Fruit fly (Drosophila melanogaster) whole organism, embryonic: ENCODE results near the gene iav.
A peak's percentile ranks its signal among the peaks of the same experiment; 100 is the strongest.

ENCODE experiments used
- ATbp ChIP-seq: fragments of 200-800 bp; sonication (Bioruptor generic); optimal IDR thresholded peaks from 2 replicates; lab custom pipeline; 2017; ENCODE audit warnings: missing biosample characterization, mild to moderate bottlenecking, missing genetic modification characterization, missing genetic modification reagents
- Bgb ChIP-seq: fragments of 200-800 bp; sonication (Bioruptor generic); IDR thresholded peaks from 2 replicates; pipeline ENCODE4 v1.3.6; 2022; ENCODE audit warnings: missing biosample characterization, missing genetic modification characterization; ENCODE audit not compliant: partially characterized antibody
- Blimp-1 ChIP-seq: fragments of 200-800 bp; sonication (Bioruptor generic); optimal IDR thresholded peaks from 3 replicates; lab custom pipeline; 2018; ENCODE audit warnings: missing biosample characterization, missing genetic modification characterization, mild to moderate bottlenecking, moderate library complexity, missing genetic modification reagents
- CG10267 ChIP-seq: fragments of 200-800 bp; sonication (Bioruptor generic); optimal IDR thresholded peaks from 2 replicates; lab custom pipeline; 2018; ENCODE audit warnings: missing biosample characterization, mild to moderate bottlenecking, missing genetic modification characterization, moderate library complexity
- CG10654 ChIP-seq: fragments of 200-800 bp; sonication (Bioruptor generic); optimal IDR thresholded peaks from 2 replicates; lab custom pipeline; 2016; ENCODE audit warnings: missing biosample characterization, missing genetic modification characterization
- CG10959 ChIP-seq: fragments of 200-800 bp; sonication (Bioruptor generic); IDR thresholded peaks from 2 replicates; pipeline ENCODE4 v1.3.6; 2022; ENCODE audit warnings: missing biosample characterization, missing genetic modification characterization
- CG12219 ChIP-seq: fragments of 200-800 bp; sonication (Bioruptor generic); optimal IDR thresholded peaks from 3 replicates; lab custom pipeline; 2018; ENCODE audit warnings: missing biosample characterization, mild to moderate bottlenecking, missing genetic modification characterization
- CG14050 ChIP-seq: fragments of 200-800 bp; sonication (Bioruptor generic); IDR thresholded peaks from 3 replicates; pipeline ENCODE4 v1.3.6; 2022; ENCODE audit warnings: missing biosample characterization, missing genetic modification characterization
- CG14965 ChIP-seq: fragments of 200-800 bp; sonication (Bioruptor generic); optimal IDR thresholded peaks from 2 replicates; lab custom pipeline; 2016; ENCODE audit warnings: missing biosample characterization, missing genetic modification characterization, borderline replicate concordance
- CG1529 ChIP-seq: fragments of 200-800 bp; sonication (Bioruptor generic); optimal IDR thresholded peaks from 3 replicates; lab custom pipeline; 2018; ENCODE audit warnings: missing biosample characterization, missing genetic modification characterization
- CG15479 ChIP-seq: fragments of 200-800 bp; sonication (Bioruptor generic); optimal IDR thresholded peaks from 3 replicates; lab custom pipeline; 2019; ENCODE audit warnings: missing biosample characterization, mild to moderate bottlenecking, missing genetic modification characterization, moderate library complexity
- CG1603 ChIP-seq: fragments of 200-800 bp; sonication (Bioruptor generic); optimal IDR thresholded peaks from 2 replicates; lab custom pipeline; 2019; ENCODE audit warnings: missing biosample characterization, mild to moderate bottlenecking, missing genetic modification characterization, moderate library complexity
- CG17829 ChIP-seq: fragments of 200-800 bp; optimal IDR thresholded peaks from 2 replicates; lab custom pipeline; 2019; ENCODE audit warnings: missing biosample characterization, mild to moderate bottlenecking, missing genetic modification characterization, moderate library complexity
- CG2120 ChIP-seq: fragments of 200-800 bp; sonication (Bioruptor generic); optimal IDR thresholded peaks from 3 replicates; lab custom pipeline; 2016; ENCODE audit warnings: missing biosample characterization, missing genetic modification characterization
- CG2202 ChIP-seq: fragments of 200-800 bp; sonication (Bioruptor generic); optimal IDR thresholded peaks from 2 replicates; lab custom pipeline; 2018; ENCODE audit warnings: missing biosample characterization, mild to moderate bottlenecking, missing genetic modification characterization
- CG32767 ChIP-seq: fragments of 200-800 bp; sonication (Bioruptor generic); IDR thresholded peaks from 2 replicates; pipeline ENCODE4 v1.3.6; 2022; ENCODE audit warnings: missing biosample characterization, missing genetic modification characterization
- CG34224 ChIP-seq: fragments of 200-800 bp; sonication (Bioruptor generic); IDR thresholded peaks from 3 replicates; pipeline ENCODE4 v1.3.6; 2022; ENCODE audit warnings: missing biosample characterization, missing genetic modification characterization; ENCODE audit not compliant: partially characterized antibody
- CG34376 ChIP-seq: fragments of 200-800 bp; sonication (Bioruptor generic); optimal IDR thresholded peaks from 2 replicates; lab custom pipeline; 2018; ENCODE audit warnings: missing biosample characterization, mild to moderate bottlenecking, missing genetic modification characterization
- CG3838 ChIP-seq: fragments of 200-800 bp; sonication (Bioruptor generic); optimal IDR thresholded peaks from 3 replicates; lab custom pipeline; 2016; ENCODE audit warnings: missing biosample characterization, missing genetic modification characterization
- CG7357 ChIP-seq: fragments of 200-800 bp; sonication (Bioruptor generic); IDR thresholded peaks from 3 replicates; pipeline ENCODE4 v1.3.6; 2022; ENCODE audit warnings: missing biosample characterization, missing genetic modification characterization
- CG9817 ChIP-seq: fragments of 200-800 bp; sonication (Bioruptor generic); optimal IDR thresholded peaks from 2 replicates; lab custom pipeline; 2018; ENCODE audit warnings: missing biosample characterization, mild to moderate bottlenecking, missing genetic modification characterization, moderate library complexity
- Dip2 ChIP-seq: fragments of 200-800 bp; sonication (Bioruptor generic); IDR thresholded peaks from 2 replicates; pipeline ENCODE4 v1.3.6; 2022; ENCODE audit warnings: missing biosample characterization, missing genetic modification characterization
- Dip3 ChIP-seq: fragments of 200-800 bp; sonication (Bioruptor generic); optimal IDR thresholded peaks from 3 replicates; lab custom pipeline; 2016; ENCODE audit warnings: missing biosample characterization, missing genetic modification characterization
- Dp ChIP-seq: fragments of 200-800 bp; sonication (Bioruptor generic); optimal IDR thresholded peaks from 2 replicates; lab custom pipeline; 2018; ENCODE audit warnings: missing biosample characterization, mild to moderate bottlenecking, missing genetic modification characterization, moderate library complexity
- E2f2 ChIP-seq: fragments of 200-800 bp; sonication (Bioruptor generic); IDR thresholded peaks from 2 replicates; pipeline ENCODE4 v1.3.6; 2022; ENCODE audit warnings: missing biosample characterization, missing genetic modification characterization
- HLHmδ ChIP-seq: fragments of 200-800 bp; sonication (Bioruptor generic); optimal IDR thresholded peaks from 2 replicates; lab custom pipeline; 2018; ENCODE audit warnings: missing biosample characterization, mild to moderate bottlenecking, missing genetic modification characterization, moderate library complexity
- Hr39 ChIP-seq: fragments of >200 bp; optimal IDR thresholded peaks from 2 replicates; lab custom pipeline; 2017
- MESR4 ChIP-seq: fragments of 200-800 bp; sonication (Bioruptor generic); optimal IDR thresholded peaks from 2 replicates; lab custom pipeline; 2018; ENCODE audit warnings: missing biosample characterization, mild to moderate bottlenecking, missing genetic modification characterization, moderate library complexity
- Sry-δ ChIP-seq: fragments of 200-800 bp; sonication (Bioruptor generic); optimal IDR thresholded peaks from 2 replicates; lab custom pipeline; 2016; ENCODE audit warnings: missing biosample characterization, missing genetic modification characterization
- ash1 ChIP-seq: fragments of 200-800 bp; sonication (Bioruptor generic); optimal IDR thresholded peaks from 2 replicates; lab custom pipeline; 2018; ENCODE audit warnings: missing biosample characterization, mild to moderate bottlenecking, missing genetic modification characterization
- cad ChIP-seq: fragments of >200 bp; optimal IDR thresholded peaks from 2 replicates; lab custom pipeline; 2017; ENCODE audit warnings: missing biosample characterization, missing genetic modification characterization
- cg ChIP-seq: fragments of 200-800 bp; sonication (Bioruptor generic); optimal IDR thresholded peaks from 3 replicates; lab custom pipeline; 2019; ENCODE audit warnings: missing biosample characterization, mild to moderate bottlenecking, missing genetic modification characterization, moderate library complexity
- cwo ChIP-seq: fragments of 200-800 bp; sonication (Bioruptor generic); optimal IDR thresholded peaks from 3 replicates; lab custom pipeline; 2017; ENCODE audit warnings: missing biosample characterization, missing genetic modification characterization, mild to moderate bottlenecking, moderate library complexity, missing genetic modification reagents
- ewg ChIP-seq: fragments of 200-800 bp; sonication (Bioruptor generic); optimal IDR thresholded peaks from 3 replicates; lab custom pipeline; 2017; ENCODE audit warnings: mild to moderate bottlenecking, missing biosample characterization, missing genetic modification reagents, missing genetic modification characterization
- gce ChIP-seq: fragments of 200-800 bp; sonication (Bioruptor generic); IDR thresholded peaks from 3 replicates; pipeline ENCODE4 v1.3.6; 2022; ENCODE audit warnings: missing biosample characterization, missing genetic modification characterization
- hth ChIP-seq: fragments of >200 bp; optimal IDR thresholded peaks from 2 replicates; lab custom pipeline; 2017; ENCODE audit warnings: inconsistent platforms
- klu ChIP-seq: fragments of 200-800 bp; sonication (Bioruptor generic); IDR thresholded peaks from 2 replicates; pipeline ENCODE4 v1.3.6; 2022; ENCODE audit warnings: missing biosample characterization, missing genetic modification characterization
- lbe ChIP-seq: fragments of 200-800 bp; sonication (Bioruptor generic); optimal IDR thresholded peaks from 2 replicates; lab custom pipeline; 2016; ENCODE audit warnings: missing biosample characterization, mild to moderate bottlenecking, missing genetic modification characterization
- nom ChIP-seq: fragments of 200-800 bp; sonication (Bioruptor generic); optimal IDR thresholded peaks from 2 replicates; lab custom pipeline; 2017; ENCODE audit warnings: missing biosample characterization, missing genetic modification characterization, mild to moderate bottlenecking, moderate library complexity, missing genetic modification reagents
- pros ChIP-seq: fragments of 200-800 bp; sonication (Bioruptor generic); optimal IDR thresholded peaks from 3 replicates; lab custom pipeline; 2019; ENCODE audit warnings: missing biosample characterization, mild to moderate bottlenecking, missing genetic modification characterization, moderate library complexity
- pzg ChIP-seq: fragments of 200-800 bp; sonication (Bioruptor generic); optimal IDR thresholded peaks from 3 replicates; lab custom pipeline; 2018; ENCODE audit warnings: missing biosample characterization, mild to moderate bottlenecking, missing genetic modification characterization, moderate library complexity
- ro ChIP-seq: fragments of 200-800 bp; sonication (Bioruptor generic); IDR thresholded peaks from 2 replicates; pipeline ENCODE4 v1.3.6; 2022; ENCODE audit warnings: missing biosample characterization, missing genetic modification characterization
- sens ChIP-seq: fragments of 200-800 bp; sonication (Bioruptor generic); peaks from one replicate; lab custom pipeline; 2016; ENCODE audit warnings: missing biosample characterization, missing genetic modification characterization
- slp2 ChIP-seq: fragments of 200-800 bp; sonication (Bioruptor generic); optimal IDR thresholded peaks from 2 replicates; lab custom pipeline; 2016; ENCODE audit warnings: missing biosample characterization, missing genetic modification characterization
- stwl ChIP-seq: fragments of 200-800 bp; sonication (Bioruptor generic); optimal IDR thresholded peaks from 3 replicates; lab custom pipeline; 2018; ENCODE audit warnings: missing biosample characterization, mild to moderate bottlenecking, missing genetic modification characterization, moderate library complexity
- tll ChIP-seq, 2 experiments: fragments of 200-800 bp in 1 of 2; fragments of >200 bp in 1 of 2; sonication (Bioruptor generic) in 1 of 2; optimal IDR thresholded peaks; 2 replicates each; lab custom pipeline; 2017 to 2019; ENCODE audit warnings: missing biosample characterization in 2 of 2, missing genetic modification characterization in 2 of 2, mild to moderate bottlenecking in 1 of 2, moderate library complexity in 1 of 2
- zen ChIP-seq: fragments of 200-800 bp; sonication (Bioruptor generic); optimal IDR thresholded peaks from 3 replicates; lab custom pipeline; 2018; ENCODE audit warnings: missing biosample characterization, mild to moderate bottlenecking, missing genetic modification characterization, moderate library complexity

Gene iav

dm6 chrX:6856332-6856995 is 42.7 kb downstream of the iav start (continued):
- TF ChIP-seq CG34224 (GFP tag; lab: Robert Waterston, UW) (no peak), CG7357 (peak; percentile 59; the same call in 2 of the 3 replicates), CG14965 (GFP tag; lab: Kevin White, UChicago) (no peak), pzg (GFP tag; lab: Kevin White, UChicago) (no peak), CG10654 (GFP tag; lab: Kevin White, UChicago) (peak; percentile 37), Hr39 (no peak), hth (lab: Kevin White, UChicago) (no peak), gce (GFP tag; lab: Robert Waterston, UW) (0 out of 3 replicates have a peak, but pooled peaks have one; percentile 54), ro (GFP tag; lab: Robert Waterston, UW) (no peak), nom (GFP tag; lab: Kevin White, UChicago) (no peak), slp2 (GFP tag; lab: Kevin White, UChicago) (peak; percentile 1), CG3838 (no peak), ewg (peak; percentile 42), CG14050 (GFP tag; lab: Robert Waterston, UW) (peak; percentile 61; the same call in 2 of the 3 replicates), CG1529 (GFP tag; lab: Kevin White, UChicago) (peak; percentile 33), CG10267 (tag; lab: Kevin White, UChicago) (peak; percentile 59), CG12219 (GFP tag; lab: Kevin White, UChicago) (peak; percentile 47), MESR4 (GFP tag; lab: Kevin White, UChicago) (no peak), lbe (GFP tag; lab: Kevin White, UChicago) (peak; percentile 3), CG2120 (GFP tag; lab: Kevin White, UChicago) (peak; percentile 55), stwl (tag; lab: Kevin White, UChicago) (no peak), HLHmδ (GFP tag; lab: Kevin White, UChicago) (no peak), CG15479 (GFP tag; lab: Kevin White, UChicago) (no peak), cwo (peak; percentile 41), ATbp (GFP tag; lab: Kevin White, UChicago) (peak; percentile 76), Dip2 (GFP tag; lab: Robert Waterston, UW) (no peak)

dm6 chrX:6857269-6857668 is 43.5 kb downstream of the iav start:
- TF ChIP-seq Blimp-1 (GFP tag; lab: Kevin White, UChicago): no peak
- TF ChIP-seq CG17829 (tag; lab: Kevin White, UChicago): no peak
- TF ChIP-seq E2f2 (GFP tag; lab: Robert Waterston, UW): no peak
- TF ChIP-seq klu: no peak
- TF ChIP-seq CG2202 (tag; lab: Kevin White, UChicago): no peak
- TF ChIP-seq Bgb (GFP tag; lab: Robert Waterston, UW): no peak
- TF ChIP-seq tll (GFP tag; optimal IDR thresholded peaks at IDR 0.05; lab: Kevin White, UChicago): peak in 1 of 2 experiments; percentile 74
- peak; percentile 73 for TF ChIP-seq cg (GFP tag; lab: Kevin White, UChicago)
- peak; percentile 17 for TF ChIP-seq pros (GFP tag; lab: Kevin White, UChicago)
- TF ChIP-seq Dp: no peak

dm6 chrX:6857693-6858092 is 43.9 kb downstream of the iav start:
- TF ChIP-seq cad (GFP tag; lab: Kevin White, UChicago) (peak; percentile 51), ash1 (GFP tag; lab: Kevin White, UChicago) (peak; percentile 37), CG10959 (GFP tag; lab: Robert Waterston, UW) (no peak), CG15479 (GFP tag; lab: Kevin White, UChicago) (peak; percentile 86), Sry-δ (GFP tag; lab: Kevin White, UChicago) (no peak), pros (GFP tag; lab: Kevin White, UChicago) (peak; percentile 34), zen (peak; percentile 41), Dip3 (no peak), CG9817 (tag; lab: Kevin White, UChicago) (no peak), sens (GFP tag; lab: Kevin White, UChicago) (peak; percentile 75), CG32767 (no peak), CG1603 (tag; lab: Kevin White, UChicago) (peak; percentile 3), CG34376 (GFP tag; lab: Kevin White, UChicago) (peak; percentile 12)
